Worm (Caenorhabditis elegans) whole organism, early embryonic: ENCODE data around the gene M05D6.5.

Source experiments
- B0310.2 ChIP-seq: sonication (generic microtip); optimal IDR thresholded peaks from 2 replicates; lab custom pipeline; 2016; ENCODE audit warnings: mild to moderate bottlenecking, missing genetic modification characterization, missing compliant biosample characterization
- F13C5.2 ChIP-seq: sonication (generic microtip); optimal IDR thresholded peaks from 2 replicates; lab custom pipeline; 2017; ENCODE audit warnings: mild to moderate bottlenecking, missing genetic modification characterization, inconsistent platforms, missing compliant biosample characterization
- aly-1 ChIP-seq: sonication (generic microtip); optimal IDR thresholded peaks from 2 replicates; lab custom pipeline; 2016; ENCODE audit warnings: missing genetic modification characterization, missing compliant biosample characterization
- ama-1 ChIP-seq: fragments of 150-350 bp; optimal IDR thresholded peaks from 2 replicates; lab custom pipeline; 2014
- ceh-13 ChIP-seq: fragments of 200-800 bp; sonication (Bioruptor generic); optimal IDR thresholded peaks from 2 replicates; lab custom pipeline; 2018; ENCODE audit warnings: mild to moderate bottlenecking, missing genetic modification characterization, missing compliant biosample characterization
- ceh-36 ChIP-seq: sonication (generic microtip); optimal IDR thresholded peaks from 2 replicates; lab custom pipeline; 2016; ENCODE audit warnings: missing genetic modification characterization, inconsistent platforms, missing compliant biosample characterization
- ets-7 ChIP-seq: sonication (generic microtip); optimal IDR thresholded peaks from 2 replicates; lab custom pipeline; 2016; ENCODE audit warnings: missing genotype, missing genetic modification characterization, missing compliant biosample characterization
- flt-1 ChIP-seq: fragments of 200-800 bp; sonication (Bioruptor generic); IDR thresholded peaks from 2 replicates; pipeline ENCODE4 v1.3.6; 2022; ENCODE audit warnings: missing genetic modification characterization, missing compliant biosample characterization
- hmbx-1 ChIP-seq: sonication (generic microtip); optimal IDR thresholded peaks from 2 replicates; lab custom pipeline; 2016; ENCODE audit warnings: mild to moderate bottlenecking, missing genetic modification characterization, missing compliant biosample characterization
- hmg-4 ChIP-seq: fragments of 200-800 bp; sonication (Bioruptor generic); optimal IDR thresholded peaks from 2 replicates; lab custom pipeline; 2018; ENCODE audit warnings: mild to moderate bottlenecking, missing genetic modification characterization, missing compliant biosample characterization
- hnd-1 ChIP-seq: sonication (generic microtip); optimal IDR thresholded peaks from 2 replicates; lab custom pipeline; 2016; ENCODE audit warnings: missing genetic modification characterization, missing compliant biosample characterization
- pes-1 ChIP-seq: fragments of 200-800 bp; sonication (Bioruptor generic); IDR thresholded peaks from 2 replicates; pipeline ENCODE4 v1.3.6; 2022; ENCODE audit warnings: missing genetic modification reagents, missing genetic modification characterization, missing compliant biosample characterization
- scrt-1 ChIP-seq: fragments of 200-800 bp; sonication (Bioruptor generic); IDR thresholded peaks from 2 replicates; pipeline ENCODE4 v1.3.6; 2022; ENCODE audit warnings: missing genetic modification characterization, missing compliant biosample characterization
- sea-1 ChIP-seq: fragments of 200-800 bp; sonication (Bioruptor generic); conservative IDR thresholded peaks from 2 replicates; pipeline ENCODE4 v1.3.6; 2022; ENCODE audit warnings: missing genetic modification characterization, missing compliant biosample characterization
- tbx-11 ChIP-seq: fragments of 200-800 bp; sonication (Bioruptor generic); IDR thresholded peaks from 2 replicates; pipeline ENCODE4 v1.3.6; 2022; ENCODE audit warnings: missing genetic modification characterization, missing compliant biosample characterization
- tbx-37 ChIP-seq: fragments of 200-800 bp; sonication (Bioruptor generic); conservative IDR thresholded peaks from 2 replicates; pipeline ENCODE4 v1.3.6; 2022; ENCODE audit warnings: missing genetic modification reagents, missing genetic modification characterization, missing compliant biosample characterization
- tra-4 ChIP-seq: sonication (generic microtip); optimal IDR thresholded peaks from 2 replicates; lab custom pipeline; 2017; ENCODE audit warnings: missing genetic modification characterization, missing compliant biosample characterization

Gene M05D6.5

DNA sequence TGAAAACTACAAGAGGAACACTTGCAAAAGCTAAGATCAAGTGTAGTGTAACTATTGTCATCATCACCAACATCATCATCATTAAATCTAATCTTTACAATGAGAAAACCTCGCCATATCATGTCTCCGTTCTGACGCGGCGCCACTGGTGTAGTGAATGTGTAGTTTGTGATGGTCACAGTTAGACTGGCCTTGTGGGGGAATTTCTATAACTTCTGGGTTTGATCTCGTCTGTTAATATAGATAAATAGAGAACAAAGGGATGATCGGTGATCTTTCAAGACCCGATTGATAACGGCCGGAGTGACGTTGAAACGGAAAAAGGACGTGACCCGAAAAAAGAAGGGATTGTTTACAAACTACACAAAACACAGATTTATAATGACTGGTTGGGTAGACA, 41.2 kb downstream of the M05D6.5 start:
- no peak for TF ChIP-seq B0310.2 (tag; lab: Kevin White, UChicago)
- no peak for TF ChIP-seq flt-1 (GFP tag; lab: Robert Waterston, UW)
- TF ChIP-seq ceh-13 (GFP tag; lab: Kevin White, UChicago), result no peak
- TF ChIP-seq tbx-37 (GFP tag; lab: Robert Waterston, UW), result no peak
- no peak for TF ChIP-seq scrt-1 (GFP tag; lab: Robert Waterston, UW)
- no peak for TF ChIP-seq ets-7 (tag; lab: Kevin White, UChicago)
- TF ChIP-seq tra-4 (tag; lab: Kevin White, UChicago), result no peak
- TF ChIP-seq tbx-11 (GFP tag; lab: Robert Waterston, UW), result no peak

DNA sequence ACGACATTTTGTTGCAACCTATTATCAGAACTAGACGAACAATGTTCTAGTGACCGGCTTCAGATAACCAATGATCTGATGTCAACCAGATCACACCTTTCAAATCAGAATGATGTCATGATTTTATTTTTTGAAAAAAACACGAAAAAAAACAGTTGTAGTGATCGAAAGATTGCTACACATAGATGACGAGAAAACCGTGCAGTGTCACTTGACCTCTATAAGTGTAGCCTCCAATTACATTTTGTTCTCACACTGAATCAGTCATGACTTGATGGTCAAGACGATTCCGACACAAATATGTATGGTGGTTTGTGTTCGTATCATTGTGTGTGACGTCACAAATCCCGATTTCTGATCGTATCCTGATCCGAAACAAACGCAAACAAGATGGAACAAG, 41.9 kb downstream of the M05D6.5 start:
- TF ChIP-seq tbx-37 (GFP tag; lab: Robert Waterston, UW) (no peak), sea-1 (GFP tag; lab: Robert Waterston, UW) (no peak), tra-4 (tag; lab: Kevin White, UChicago) (no peak), hmbx-1 (tag; lab: Kevin White, UChicago) (no peak), hnd-1 (tag; lab: Kevin White, UChicago) (no peak), B0310.2 (tag; lab: Kevin White, UChicago) (no peak), ama-1 (lab: Kevin White, UChicago) (no peak), aly-1 (no peak), flt-1 (GFP tag; lab: Robert Waterston, UW) (no peak), ceh-36 (no peak), ets-7 (tag; lab: Kevin White, UChicago) (no peak), F13C5.2 (tag; lab: Kevin White, UChicago) (no peak), hmg-4 (GFP tag; lab: Kevin White, UChicago) (no peak), tbx-11 (GFP tag; lab: Robert Waterston, UW) (no peak), ceh-13 (GFP tag; lab: Kevin White, UChicago) (no peak), scrt-1 (GFP tag; lab: Robert Waterston, UW) (no peak), pes-1 (GFP tag; lab: Robert Waterston, UW) (no peak)

DNA sequence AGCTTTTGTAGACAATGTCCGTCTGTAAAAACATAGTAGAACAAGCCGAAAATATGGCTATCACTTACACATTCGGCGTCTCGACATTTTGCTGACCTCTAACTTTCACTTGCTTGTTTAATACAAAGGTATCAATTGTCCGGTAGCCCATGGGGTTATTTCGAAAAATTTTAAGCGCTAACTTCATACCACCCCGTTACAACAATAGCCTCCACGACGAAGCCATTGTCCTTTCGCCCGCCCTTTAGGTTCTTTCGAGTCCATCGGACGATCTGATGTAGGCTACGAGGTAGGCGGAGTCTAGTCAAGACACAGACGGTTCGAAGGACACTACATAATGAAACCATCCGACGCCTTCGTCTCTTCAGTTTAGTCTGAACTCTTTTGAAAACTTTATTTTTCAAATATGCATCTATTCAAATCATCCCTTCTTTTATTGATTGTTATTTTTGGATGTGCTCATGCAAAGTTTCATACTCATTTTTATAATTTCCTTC, 43.2 kb downstream of the M05D6.5 start, which contains the start of gene lips-10:
TSS of gene lips-10 (plus strand) at position 378 of the 497 bp plus-strand sequence.
- TF ChIP-seq tbx-11 (GFP tag; lab: Robert Waterston, UW), result no peak
- no peak for TF ChIP-seq pes-1 (GFP tag; lab: Robert Waterston, UW)

DNA sequence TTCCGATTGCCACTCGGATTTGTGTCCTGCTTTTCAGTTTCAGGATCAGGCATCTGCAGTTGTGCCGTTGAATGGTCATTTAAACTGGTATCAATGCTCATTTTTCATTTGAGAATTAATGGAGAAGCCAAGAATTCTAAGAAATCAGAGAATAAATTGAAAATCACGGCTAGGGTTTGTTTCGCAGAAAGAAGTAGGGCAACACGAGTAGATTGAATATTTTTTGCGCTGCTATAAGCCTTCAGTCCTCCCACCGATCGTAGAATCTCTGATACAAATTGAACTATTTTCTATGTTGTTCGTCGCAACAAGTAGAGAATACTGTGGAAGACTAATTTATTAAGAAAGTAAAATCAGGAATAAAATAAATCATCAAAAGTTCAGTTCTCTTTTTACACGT, 45.0 kb downstream of the M05D6.5 start, which contains the start of gene acp-3:
TSS of gene acp-3 (minus strand) at position 101 of the 400 bp plus-strand sequence.
- TF ChIP-seq scrt-1 (GFP tag; lab: Robert Waterston, UW), result no peak
- TF ChIP-seq hmbx-1 (tag; lab: Kevin White, UChicago), result no peak
- no peak for TF ChIP-seq F13C5.2 (tag; lab: Kevin White, UChicago)
- TF ChIP-seq B0310.2 (tag; lab: Kevin White, UChicago), result no peak
- TF ChIP-seq aly-1, result no peak
- TF ChIP-seq sea-1 (GFP tag; lab: Robert Waterston, UW), result no peak
- no peak for TF ChIP-seq hmg-4 (GFP tag; lab: Kevin White, UChicago)
- no peak for TF ChIP-seq ets-7 (tag; lab: Kevin White, UChicago)
- no peak for TF ChIP-seq ceh-13 (GFP tag; lab: Kevin White, UChicago)
- no peak for TF ChIP-seq ceh-36
- no peak for TF ChIP-seq flt-1 (GFP tag; lab: Robert Waterston, UW)
- TF ChIP-seq tbx-37 (GFP tag; lab: Robert Waterston, UW), result no peak
- TF ChIP-seq pes-1 (GFP tag; lab: Robert Waterston, UW), result no peak
- TF ChIP-seq ama-1 (lab: Kevin White, UChicago), result no peak
- TF ChIP-seq tbx-11 (GFP tag; lab: Robert Waterston, UW), result no peak

DNA sequence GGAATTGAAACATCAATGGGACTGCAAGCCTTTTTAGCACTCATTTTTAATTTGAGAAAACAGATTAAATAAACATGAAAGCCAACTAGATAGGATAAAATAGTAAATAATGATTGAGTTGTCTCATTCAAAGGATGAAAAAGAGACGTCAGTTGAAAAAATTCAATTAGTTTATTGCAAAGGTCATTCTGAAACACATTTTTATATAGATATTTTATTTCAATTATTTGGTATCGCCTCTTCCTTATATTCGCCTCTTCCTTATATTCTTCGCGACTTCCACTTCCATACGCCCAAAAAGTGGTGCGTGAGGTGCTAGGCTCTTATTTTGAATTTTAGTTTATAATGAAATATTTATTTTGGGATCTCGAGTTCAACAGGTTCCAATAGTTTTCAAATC, 47.0 kb downstream of the M05D6.5 start, which contains the start of gene acp-4:
TSS of gene acp-4 (minus strand) at position 101 of the 400 bp plus-strand sequence.
- TF ChIP-seq flt-1 (GFP tag; lab: Robert Waterston, UW) (no peak), ceh-36 (no peak), B0310.2 (tag; lab: Kevin White, UChicago) (no peak), hmg-4 (GFP tag; lab: Kevin White, UChicago) (no peak), tbx-11 (GFP tag; lab: Robert Waterston, UW) (no peak), ama-1 (lab: Kevin White, UChicago) (no peak), pes-1 (GFP tag; lab: Robert Waterston, UW) (no peak), tra-4 (tag; lab: Kevin White, UChicago) (no peak), aly-1 (no peak), ceh-13 (GFP tag; lab: Kevin White, UChicago) (no peak), hnd-1 (tag; lab: Kevin White, UChicago) (no peak), ets-7 (tag; lab: Kevin White, UChicago) (no peak), sea-1 (GFP tag; lab: Robert Waterston, UW) (no peak), tbx-37 (GFP tag; lab: Robert Waterston, UW) (no peak), hmbx-1 (tag; lab: Kevin White, UChicago) (no peak), scrt-1 (GFP tag; lab: Robert Waterston, UW) (no peak), F13C5.2 (tag; lab: Kevin White, UChicago) (no peak)

DNA sequence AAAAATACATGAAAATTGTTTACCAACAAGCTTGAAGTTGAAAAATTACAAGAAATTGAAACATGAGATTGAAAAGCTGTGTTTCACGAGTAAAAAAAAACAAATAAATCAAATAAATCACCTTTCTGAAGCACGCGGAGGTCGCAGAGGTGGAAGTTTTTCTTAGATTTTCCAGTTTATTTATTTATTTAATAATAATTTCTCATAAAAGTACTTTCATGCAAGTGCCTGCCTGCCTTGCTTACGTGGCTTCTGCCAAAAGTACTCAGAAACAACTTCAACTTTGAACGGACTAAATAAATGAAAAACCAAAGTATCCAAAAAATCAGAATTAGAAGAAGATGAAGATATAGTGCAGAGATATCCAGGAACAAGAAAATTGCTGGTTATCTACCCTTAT, 50.0 kb downstream of the M05D6.5 start, which contains the start of gene acp-2:
TSS of gene acp-2 (minus strand) at position 101 of the 400 bp plus-strand sequence.
- no peak for TF ChIP-seq ceh-13 (GFP tag; lab: Kevin White, UChicago)
- no peak for TF ChIP-seq ceh-36
- TF ChIP-seq scrt-1 (GFP tag; lab: Robert Waterston, UW), result no peak
- TF ChIP-seq hmbx-1 (tag; lab: Kevin White, UChicago), result no peak
- TF ChIP-seq sea-1 (GFP tag; lab: Robert Waterston, UW), result no peak
- no peak for TF ChIP-seq B0310.2 (tag; lab: Kevin White, UChicago)
- TF ChIP-seq pes-1 (GFP tag; lab: Robert Waterston, UW), result no peak
- no peak for TF ChIP-seq hmg-4 (GFP tag; lab: Kevin White, UChicago)
- TF ChIP-seq tra-4 (tag; lab: Kevin White, UChicago), result no peak
- no peak for TF ChIP-seq flt-1 (GFP tag; lab: Robert Waterston, UW)
- no peak for TF ChIP-seq aly-1
- TF ChIP-seq ama-1 (lab: Kevin White, UChicago), result no peak
- no peak for TF ChIP-seq F13C5.2 (tag; lab: Kevin White, UChicago)
- no peak for TF ChIP-seq tbx-11 (GFP tag; lab: Robert Waterston, UW)
- TF ChIP-seq tbx-37 (GFP tag; lab: Robert Waterston, UW), result no peak
- no peak for TF ChIP-seq ets-7 (tag; lab: Kevin White, UChicago)
- TF ChIP-seq hnd-1 (tag; lab: Kevin White, UChicago), result no peak
